Worm (Caenorhabditis elegans): ENCODE data around the gene rif-1.2.

Gene rif-1.2

ce11 chrX:12362951-12363486, 8.2 kb downstream of the rif-1.2 start (continued):
- peak; percentile 67 for TF ChIP-seq daf-19 (GFP tag; conservative IDR thresholded peaks at IDR 0.05)
- peak; percentile 95 for TF ChIP-seq zfp-3 (GFP tag; conservative IDR thresholded peaks at IDR 0.05)
- peak; percentile 13 for TF ChIP-seq lin-15B (tag; optimal IDR thresholded peaks at IDR 0.05)
- no peak for TF ChIP-seq F44E2.7 (GFP tag; IDR thresholded peaks at IDR 0.05)
- peak; percentile 92 for TF ChIP-seq lin-39 (tag; optimal IDR thresholded peaks at IDR 0.05)
- TF ChIP-seq fos-1 (tag; optimal IDR thresholded peaks at IDR 0.05) = peak; percentile 98
- peak; percentile 97 for TF ChIP-seq nhr-42 (GFP tag; IDR thresholded peaks at IDR 0.05)
- peak; percentile 97 for TF ChIP-seq ceh-20 (GFP tag; IDR thresholded peaks at IDR 0.05)
- peak; percentile 98 for TF ChIP-seq duxl-1 (tag; optimal IDR thresholded peaks at IDR 0.05; ENCODE audit: poor library complexity)
- peak; percentile 91 for TF ChIP-seq nhr-28 (tag; optimal IDR thresholded peaks at IDR 0.05)
- TF ChIP-seq F26F4.8 (GFP tag; conservative IDR thresholded peaks at IDR 0.05) = no peak
- TF ChIP-seq nhr-41 (GFP tag; IDR thresholded peaks at IDR 0.05) = peak; percentile 72; the same call in 1 of the 2 replicates
- peak; percentile 65 to 100 for TF ChIP-seq unc-62 (GFP tag; optimal IDR thresholded peaks at IDR 0.05 in 1 of 2)
- peak; percentile 96 for TF ChIP-seq unc-62 (tag; optimal IDR thresholded peaks at IDR 0.05)
- peak; percentile 87 for TF ChIP-seq nhr-76 (tag; optimal IDR thresholded peaks at IDR 0.05)
- peak; percentile 9 for TF ChIP-seq daf-12 (tag; optimal IDR thresholded peaks at IDR 0.05)
- TF ChIP-seq lin-38 (GFP tag; IDR thresholded peaks at IDR 0.05) = peak; percentile 84
- peak; percentile 98 for TF ChIP-seq F37D6.2 (tag; optimal IDR thresholded peaks at IDR 0.05)
- peak; percentile 96 for TF ChIP-seq zip-2 (tag; optimal IDR thresholded peaks at IDR 0.05)
- TF ChIP-seq nhr-25 (tag; optimal IDR thresholded peaks at IDR 0.05; ENCODE audit: borderline replicate concordance, insufficient read depth) = peak; percentile 84
- peak; percentile 90 for TF ChIP-seq zag-1 (tag; optimal IDR thresholded peaks at IDR 0.05)
- TF ChIP-seq mes-2 (tag; optimal IDR thresholded peaks at IDR 0.05; ENCODE audit: poor library complexity, severe bottlenecking) = peak; percentile 94
- peak; percentile 92 for TF ChIP-seq lin-1 (GFP tag; IDR thresholded peaks at IDR 0.05)
- TF ChIP-seq lim-7 (GFP tag; IDR thresholded peaks at IDR 0.05) = no peak
- TF ChIP-seq dmd-9 (GFP tag; IDR thresholded peaks at IDR 0.05) = peak; percentile 64; the same call in 1 of the 2 replicates
- peak; percentile 98 for TF ChIP-seq nhr-10 (tag; optimal IDR thresholded peaks at IDR 0.05)
- peak; percentile 56 for TF ChIP-seq ztf-11 (tag; optimal IDR thresholded peaks at IDR 0.05)
- no peak for TF ChIP-seq set-16 (GFP tag; IDR thresholded peaks at IDR 0.05)
- peak; percentile 96 for TF ChIP-seq hlh-11 (tag; optimal IDR thresholded peaks at IDR 0.05)
- TF ChIP-seq T26A8.4 (GFP tag; IDR thresholded peaks at IDR 0.05) = peak; percentile 99
- TF ChIP-seq lir-3 (tag; optimal IDR thresholded peaks at IDR 0.05) = peak; percentile 94
- TF ChIP-seq mep-1 (tag; optimal IDR thresholded peaks at IDR 0.05) = peak; percentile 100
- TF ChIP-seq spr-3 (GFP tag; optimal IDR thresholded peaks at IDR 0.05) = peak; percentile 91
- no peak for TF ChIP-seq Y48G9A.11 (GFP tag; IDR thresholded peaks at IDR 0.05)
- peak; percentile 90 for TF ChIP-seq nhr-237 (tag; optimal IDR thresholded peaks at IDR 0.05)
- TF ChIP-seq Y75B8A.6 (GFP tag; IDR thresholded peaks at IDR 0.05) = no peak
- peak; percentile 72 for TF ChIP-seq ceh-82 (tag; optimal IDR thresholded peaks at IDR 0.05)
- peak; percentile 97 for TF ChIP-seq dmd-6 (GFP tag; IDR thresholded peaks at IDR 0.05)
- TF ChIP-seq unc-39 (tag; optimal IDR thresholded peaks at IDR 0.05) = peak; percentile 38
- TF ChIP-seq tra-1 (GFP tag; IDR thresholded peaks at IDR 0.05) = peak; percentile 96
- peak; percentile 65 for TF ChIP-seq pqm-1 (tag; optimal IDR thresholded peaks at IDR 0.05)
- TF ChIP-seq lin-29 (GFP tag; IDR thresholded peaks at IDR 0.05) = peak; percentile 94
- TF ChIP-seq dpl-1 (GFP tag; optimal IDR thresholded peaks at IDR 0.05) = peak; percentile 66
- TF ChIP-seq nhr-77 (tag; optimal IDR thresholded peaks at IDR 0.05) = peak; percentile 100
- peak; percentile 97 for TF ChIP-seq nhr-48 (tag; optimal IDR thresholded peaks at IDR 0.05)
- TF ChIP-seq pha-4 (GFP tag; IDR thresholded peaks at IDR 0.05) = peak; percentile 96
- peak; percentile 95 for TF ChIP-seq pha-4 (tag; optimal IDR thresholded peaks at IDR 0.05)
- TF ChIP-seq egl-43 (GFP tag; IDR thresholded peaks at IDR 0.05) = peak; percentile 78
- peak; percentile 96 for TF ChIP-seq lin-13 (GFP tag; optimal IDR thresholded peaks at IDR 0.05)
- no peak for TF ChIP-seq sdz-12 (GFP tag; optimal IDR thresholded peaks at IDR 0.05)
- peak; percentile 76 for TF ChIP-seq tag-97 (GFP tag; IDR thresholded peaks at IDR 0.05)
- TF ChIP-seq T20F7.1 (GFP tag; optimal IDR thresholded peaks at IDR 0.05) = peak; percentile 94
